ENCODE assay signal across 5 fruit fly cellular contexts in the genomic region with DNA sequence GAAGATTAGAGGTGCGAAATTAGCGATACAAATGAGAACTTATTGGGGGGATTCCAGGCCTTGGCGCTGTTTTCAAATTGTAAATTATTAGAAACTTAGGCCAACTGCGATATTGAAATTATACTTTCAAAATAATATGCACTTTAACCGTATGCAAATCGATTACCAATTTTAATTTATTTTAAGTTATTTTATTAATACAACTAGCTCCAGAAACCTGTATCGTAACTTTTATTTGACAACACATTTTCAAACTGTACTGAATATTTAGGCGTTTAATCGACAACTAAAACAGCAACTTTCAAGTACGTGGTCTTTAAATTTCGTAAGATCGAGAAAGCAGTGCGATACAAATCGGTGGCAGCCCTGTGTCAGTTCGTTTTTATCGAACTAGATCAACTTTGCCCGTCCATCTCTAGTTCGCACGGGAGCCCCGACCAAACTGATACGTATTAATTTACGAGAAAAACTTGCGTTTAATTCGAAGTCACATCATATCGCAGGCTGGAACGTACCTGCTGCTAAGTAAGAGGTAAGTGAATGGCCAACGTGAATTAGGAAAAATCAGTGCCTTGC.
A peak's percentile ranks its signal among the peaks of the same experiment; 100 is the strongest.
TF ChIP-seq lines count a peak whose summit lies in the region.

A gene (minus strand): TSS at position 31 of the 576 bp plus-strand sequence.
A gene (plus strand): TSS at position 335 of the 576 bp plus-strand sequence.

- TF ChIP-seq CTCF in whole organism, embryonic (GFP tag; optimal IDR thresholded peaks at IDR 0.05; lab: Kevin White, UChicago), result no peak

TF ChIP-seq in whole organism, adult, 20 proteins besides CTCF, POLR2A, EP300 and RAD21 (continues in another document):
- no peak for TF ChIP-seq Hr96 (GFP tag; optimal IDR thresholded peaks at IDR 0.05; lab: Kevin White, UChicago)
- peak; percentile 42 for TF ChIP-seq pad (GFP tag; optimal IDR thresholded peaks at IDR 0.05; lab: Kevin White, UChicago)
- TF ChIP-seq Mnt (GFP tag; optimal IDR thresholded peaks at IDR 0.05; lab: Kevin White, UChicago), result peak; percentile 64
- peak; percentile 74 for TF ChIP-seq CG7045 (GFP tag; optimal IDR thresholded peaks at IDR 0.05; lab: Kevin White, UChicago)
- TF ChIP-seq CG14711 (tag; optimal IDR thresholded peaks at IDR 0.05; lab: Kevin White, UChicago), result peak; percentile 70
- peak; percentile 85 for TF ChIP-seq toe (GFP tag; optimal IDR thresholded peaks at IDR 0.05; lab: Kevin White, UChicago)
- peak; percentile 60 for TF ChIP-seq CG12768 (GFP tag; optimal IDR thresholded peaks at IDR 0.05; lab: Kevin White, UChicago)
- peak; percentile 39 for TF ChIP-seq tj (GFP tag; optimal IDR thresholded peaks at IDR 0.05; lab: Kevin White, UChicago)
- TF ChIP-seq CG7101 (tag; optimal IDR thresholded peaks at IDR 0.05; lab: Kevin White, UChicago), result peak; percentile 68
- peak; percentile 44 for TF ChIP-seq Clk (GFP tag; optimal IDR thresholded peaks at IDR 0.05; lab: Kevin White, UChicago)
- no peak for TF ChIP-seq kay (GFP tag; lab: Kevin White, UChicago; ENCODE audit: borderline replicate concordance)
- TF ChIP-seq Crg-1 (GFP tag; optimal IDR thresholded peaks at IDR 0.05; lab: Kevin White, UChicago), result no peak
- peak; percentile 35 for TF ChIP-seq ovo (GFP tag; optimal IDR thresholded peaks at IDR 0.05; lab: Kevin White, UChicago)
- TF ChIP-seq CG11617 (GFP tag; optimal IDR thresholded peaks at IDR 0.05; lab: Kevin White, UChicago), result peak; percentile 82
- no peak for TF ChIP-seq cnc (optimal IDR thresholded peaks at IDR 0.05; lab: Kevin White, UChicago)
- TF ChIP-seq CG1620 (GFP tag; optimal IDR thresholded peaks at IDR 0.05; lab: Kevin White, UChicago), result peak; percentile 56

TF ChIP-seq in whole organism, embryonic, 481 proteins besides CTCF, POLR2A, EP300 and RAD21 (continues in another document):
- TF ChIP-seq Deaf1 (tag; optimal IDR thresholded peaks at IDR 0.05; lab: Kevin White, UChicago) (peak; percentile 33), Hmr (GFP tag; optimal IDR thresholded peaks at IDR 0.05; lab: Kevin White, UChicago) (peak; percentile 58), CG15269 (tag; optimal IDR thresholded peaks at IDR 0.05; lab: Kevin White, UChicago) (peak; percentile 33), ems (GFP tag; optimal IDR thresholded peaks at IDR 0.05; lab: Kevin White, UChicago) (peak; percentile 1), CG34224 (GFP tag; IDR thresholded peaks at IDR 0.05; lab: Robert Waterston, UW; ENCODE audit: partially characterized antibody) (peak; percentile 57), CG8359 (GFP tag; optimal IDR thresholded peaks at IDR 0.05; lab: Kevin White, UChicago; ENCODE audit: borderline replicate concordance) (no peak), lov (optimal IDR thresholded peaks at IDR 0.05; lab: Kevin White, UChicago) (no peak), lov (GFP tag; IDR thresholded peaks at IDR 0.05; lab: Robert Waterston, UW) (no peak), CG12299 (tag; optimal IDR thresholded peaks at IDR 0.05; lab: Kevin White, UChicago) (peak; percentile 29), HLH4C (GFP tag; IDR thresholded peaks at IDR 0.05; lab: Robert Waterston, UW; ENCODE audit: partially characterized antibody) (peak; percentile 81), CG43689 (GFP tag; IDR thresholded peaks at IDR 0.05; lab: Robert Waterston, UW) (no peak), CG6175 (GFP tag; IDR thresholded peaks at IDR 0.05; lab: Robert Waterston, UW) (no peak), ato (GFP tag; IDR thresholded peaks at IDR 0.05; lab: Robert Waterston, UW; ENCODE audit: partially characterized antibody) (peak; percentile 62; the same call in 1 of the 2 replicates), CG4707 (GFP tag; optimal IDR thresholded peaks at IDR 0.05; lab: Kevin White, UChicago) (no peak), pfk (GFP tag; optimal IDR thresholded peaks at IDR 0.05; lab: Kevin White, UChicago) (no peak), CG8281 (tag; optimal IDR thresholded peaks at IDR 0.05; lab: Kevin White, UChicago) (no peak)

TF ChIP-seq in whole organism, prepupa, 60 proteins besides CTCF, POLR2A, EP300 and RAD21 (continues in another document):
- TF ChIP-seq CG34406 (GFP tag; optimal IDR thresholded peaks at IDR 0.05; lab: Kevin White, UChicago) (peak; percentile 45), CG3919 (GFP tag; optimal IDR thresholded peaks at IDR 0.05; lab: Kevin White, UChicago) (no peak), svp (GFP tag; lab: Kevin White, UChicago) (peak; percentile 80), Lpt (GFP tag; optimal IDR thresholded peaks at IDR 0.05; lab: Kevin White, UChicago) (no peak), salr (GFP tag; optimal IDR thresholded peaks at IDR 0.05; lab: Kevin White, UChicago) (no peak), Sox15 (GFP tag; optimal IDR thresholded peaks at IDR 0.05; lab: Kevin White, UChicago) (no peak), CG6163 (GFP tag; IDR thresholded peaks at IDR 0.05; lab: Robert Waterston, UW) (0 out of 3 replicates have a peak, but pooled peaks have one; percentile 26), Eip75B (GFP tag; optimal IDR thresholded peaks at IDR 0.05; lab: Kevin White, UChicago) (no peak), CG6792 (GFP tag; optimal IDR thresholded peaks at IDR 0.05; lab: Kevin White, UChicago) (no peak), Gug (GFP tag; IDR thresholded peaks at IDR 0.05; lab: Robert Waterston, UW) (peak; percentile 59; the same call in 1 of the 2 replicates), ss (GFP tag; optimal IDR thresholded peaks at IDR 0.05; lab: Kevin White, UChicago) (no peak), spab (GFP tag; optimal IDR thresholded peaks at IDR 0.05; lab: Kevin White, UChicago) (no peak), CG6276 (GFP tag; optimal IDR thresholded peaks at IDR 0.05; lab: Kevin White, UChicago) (peak; percentile 63), CG8119 (GFP tag; IDR thresholded peaks at IDR 0.05; lab: Robert Waterston, UW) (peak; percentile 64), CG15336 (GFP tag; IDR thresholded peaks at IDR 0.05; lab: Robert Waterston, UW) (no peak; the same call in 1 of the 2 replicates), CG1621 (tag; optimal IDR thresholded peaks at IDR 0.05; lab: Kevin White, UChicago) (no peak), CG3032 (tag; optimal IDR thresholded peaks at IDR 0.05; lab: Kevin White, UChicago) (peak; percentile 34), CG8632 (GFP tag; optimal IDR thresholded peaks at IDR 0.05; lab: Kevin White, UChicago) (peak; percentile 32)

TF ChIP-seq in whole organism, pupa, 21 proteins besides CTCF, POLR2A, EP300 and RAD21 (continues in another document):
- TF ChIP-seq fd96Ca (GFP tag; IDR thresholded peaks at IDR 0.05; lab: Robert Waterston, UW), result peak; percentile 56; the same call in 1 of the 3 replicates
- TF ChIP-seq gl (tag; optimal IDR thresholded peaks at IDR 0.05; lab: Kevin White, UChicago), result no peak
- peak; percentile 22 for TF ChIP-seq CG9948 (tag; optimal IDR thresholded peaks at IDR 0.05; lab: Kevin White, UChicago)
- TF ChIP-seq Pif1B (GFP tag; optimal IDR thresholded peaks at IDR 0.05; lab: Kevin White, UChicago), result no peak
- TF ChIP-seq rn (GFP tag; IDR thresholded peaks at IDR 0.05; lab: Robert Waterston, UW), result peak; percentile 36; the same call in 1 of the 2 replicates
- no peak for TF ChIP-seq EcR (GFP tag; optimal IDR thresholded peaks at IDR 0.05; lab: Kevin White, UChicago)
- TF ChIP-seq CG12605 (GFP tag; IDR thresholded peaks at IDR 0.05; lab: Robert Waterston, UW), result 0 out of 2 replicates have a peak, but pooled peaks have one; percentile 33
- TF ChIP-seq CG4496 (GFP tag; IDR thresholded peaks at IDR 0.05; lab: Robert Waterston, UW), result peak; percentile 76
- TF ChIP-seq CG34367 (tag; optimal IDR thresholded peaks at IDR 0.05; lab: Kevin White, UChicago), result peak; percentile 18
- TF ChIP-seq CG13204 (GFP tag; optimal IDR thresholded peaks at IDR 0.05; lab: Kevin White, UChicago), result no peak
- peak; percentile 33 for TF ChIP-seq CG17806 (tag; optimal IDR thresholded peaks at IDR 0.05; lab: Kevin White, UChicago)
- no peak for TF ChIP-seq CG14655 (GFP tag; optimal IDR thresholded peaks at IDR 0.05; lab: Kevin White, UChicago)
- TF ChIP-seq CG32121 (GFP tag; IDR thresholded peaks at IDR 0.05; lab: Robert Waterston, UW), result 0 out of 2 replicates have a peak, but pooled peaks have one; percentile 34
- TF ChIP-seq D1 (tag; optimal IDR thresholded peaks at IDR 0.05; lab: Kevin White, UChicago), result no peak
- no peak for TF ChIP-seq Pif1A (GFP tag; optimal IDR thresholded peaks at IDR 0.05; lab: Kevin White, UChicago)
- peak; percentile 49 for TF ChIP-seq Snoo (tag; optimal IDR thresholded peaks at IDR 0.05; lab: Kevin White, UChicago)
- TF ChIP-seq Ets98B (GFP tag; IDR thresholded peaks at IDR 0.05; lab: Robert Waterston, UW), result peak; percentile 58; the same call in 1 of the 2 replicates
- TF ChIP-seq CG15710 (tag; optimal IDR thresholded peaks at IDR 0.05; lab: Kevin White, UChicago), result peak; percentile 50

TF ChIP-seq in whole organism, wandering third instar larva, 38 proteins besides CTCF, POLR2A, EP300 and RAD21 (continues in another document):
- TF ChIP-seq CG9705 (GFP tag; optimal IDR thresholded peaks at IDR 0.05; lab: Kevin White, UChicago), result peak; percentile 24
- no peak for TF ChIP-seq Dfd (GFP tag; optimal IDR thresholded peaks at IDR 0.05; lab: Kevin White, UChicago)
- peak; percentile 5 for TF ChIP-seq Hnf4 (GFP tag; optimal IDR thresholded peaks at IDR 0.05; lab: Kevin White, UChicago)
- TF ChIP-seq Sp1 (GFP tag; optimal IDR thresholded peaks at IDR 0.05; lab: Kevin White, UChicago), result peak; percentile 59
- peak; percentile 28 for TF ChIP-seq h (GFP tag; optimal IDR thresholded peaks at IDR 0.05; lab: Kevin White, UChicago)
- TF ChIP-seq Jra (GFP tag; optimal IDR thresholded peaks at IDR 0.05; lab: Kevin White, UChicago), result peak; percentile 11
- TF ChIP-seq tai (GFP tag; optimal IDR thresholded peaks at IDR 0.05; lab: Kevin White, UChicago), result no peak
- no peak for TF ChIP-seq GATAd (GFP tag; optimal IDR thresholded peaks at IDR 0.05; lab: Kevin White, UChicago)
- no peak for TF ChIP-seq CG32264 (GFP tag; optimal IDR thresholded peaks at IDR 0.05; lab: Kevin White, UChicago)
- TF ChIP-seq pan (optimal IDR thresholded peaks at IDR 0.05; lab: Kevin White, UChicago), result no peak
- peak; percentile 49 for TF ChIP-seq Myc (optimal IDR thresholded peaks at IDR 0.05; lab: Kevin White, UChicago)
- TF ChIP-seq sv (GFP tag; optimal IDR thresholded peaks at IDR 0.05; lab: Kevin White, UChicago), result peak; percentile 4
- no peak for TF ChIP-seq dl (GFP tag; optimal IDR thresholded peaks at IDR 0.05; lab: Kevin White, UChicago; ENCODE audit: insufficient read depth in 1 of 2, partially characterized antibody in 2 of 2)
- no peak for TF ChIP-seq CrebA (GFP tag; optimal IDR thresholded peaks at IDR 0.05; lab: Kevin White, UChicago; ENCODE audit: borderline replicate concordance)
- no peak for TF ChIP-seq Dif (GFP tag; optimal IDR thresholded peaks at IDR 0.05; lab: Kevin White, UChicago; ENCODE audit: partially characterized antibody)
- TF ChIP-seq Rel (GFP tag; optimal IDR thresholded peaks at IDR 0.05; lab: Kevin White, UChicago), result no peak
- TF ChIP-seq Rel (tag; optimal IDR thresholded peaks at IDR 0.05; lab: Kevin White, UChicago), result peak; percentile 57
- TF ChIP-seq foxo (GFP tag; optimal IDR thresholded peaks at IDR 0.05; lab: Kevin White, UChicago), result peak in 1 of 2 experiments; percentile 36
- no peak for TF ChIP-seq sage (GFP tag; optimal IDR thresholded peaks at IDR 0.05; lab: Kevin White, UChicago)
- TF ChIP-seq br (GFP tag; optimal IDR thresholded peaks at IDR 0.05; lab: Kevin White, UChicago), result peak; percentile 37
- peak; percentile 12 for TF ChIP-seq rgr (GFP tag; optimal IDR thresholded peaks at IDR 0.05; lab: Kevin White, UChicago)
